Worm (Caenorhabditis elegans) whole organism, L2 larva: Measurements from ENCODE around the gene tam-1.

Experiments used
- ama-1 ChIP-seq: fragments of 150-350 bp; optimal IDR thresholded peaks from 2 replicates; lab custom pipeline; 2018; ENCODE audit warnings: inconsistent platforms
- lin-13 ChIP-seq: fragments of 150-350 bp; optimal IDR thresholded peaks from 2 replicates; lab custom pipeline; 2014; ENCODE audit warnings: missing biosample characterization, missing genetic modification reagents, missing genetic modification characterization
- lin-39 ChIP-seq: fragments of 150-350 bp; optimal IDR thresholded peaks from 2 replicates; lab custom pipeline; 2014; ENCODE audit warnings: missing biosample characterization, missing genetic modification reagents, missing genetic modification characterization
- lsy-2 ChIP-seq, 2 experiments: fragments of 150-350 bp in 1 of 2; sonication (generic microtip) in 1 of 2; optimal IDR thresholded peaks; 2 replicates each; lab custom pipeline; 2014 to 2017; ENCODE audit warnings: missing biosample characterization in 2 of 2, missing genetic modification characterization in 2 of 2
- mbf-1 ChIP-seq: sonication (generic microtip); optimal IDR thresholded peaks from 2 replicates; lab custom pipeline; 2017; ENCODE audit warnings: missing biosample characterization, missing genetic modification characterization
- nhr-12 ChIP-seq: fragments of 150-350 bp; optimal IDR thresholded peaks from 2 replicates; lab custom pipeline; 2014; ENCODE audit warnings: missing biosample characterization, missing genetic modification characterization
- nhr-6 ChIP-seq: fragments of 150-350 bp; optimal IDR thresholded peaks from 2 replicates; lab custom pipeline; 2014; ENCODE audit warnings: missing biosample characterization, missing genetic modification characterization
- nhr-77 ChIP-seq: fragments of 150-350 bp; optimal IDR thresholded peaks from 2 replicates; lab custom pipeline; 2014; ENCODE audit warnings: missing biosample characterization, missing genetic modification characterization
- unc-62 ChIP-seq: fragments of 150-350 bp; optimal IDR thresholded peaks from 2 replicates; lab custom pipeline; 2014; ENCODE audit warnings: missing biosample characterization, missing genetic modification reagents, missing genetic modification characterization
- zag-1 ChIP-seq: fragments of 150-350 bp; optimal IDR thresholded peaks from 2 replicates; lab custom pipeline; 2014; ENCODE audit warnings: missing biosample characterization, missing genetic modification characterization

DNA sequence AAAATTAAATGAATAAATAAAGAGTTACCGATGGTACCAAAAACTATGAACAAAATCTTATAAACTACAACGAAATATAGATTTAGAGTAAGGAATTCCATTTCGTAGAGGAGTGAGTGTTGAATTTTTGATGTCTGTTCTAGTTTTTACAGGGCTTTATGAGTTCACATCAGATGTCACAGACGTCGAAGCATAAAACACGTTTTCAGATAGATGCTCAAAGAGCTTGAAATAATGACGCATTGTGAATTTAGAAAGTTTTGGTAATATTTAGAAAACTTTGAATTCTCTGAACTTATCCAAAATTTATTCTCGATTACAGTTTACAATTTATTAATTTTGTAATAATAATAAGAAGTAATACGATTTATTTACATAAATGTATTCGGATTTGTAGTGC, 10.0 kb upstream of the tam-1 start, which contains the start of gene srsx-9:
- TF ChIP-seq mbf-1 (no peak), lin-13 (no peak), zag-1 (tag; lab: Kevin White, UChicago) (no peak), lin-39 (no peak), nhr-77 (tag; lab: Kevin White, UChicago) (no peak), nhr-6 (no peak), lsy-2 (tag; optimal IDR thresholded peaks at IDR 0.05; lab: Kevin White, UChicago) (no peak), unc-62 (no peak), nhr-12 (no peak), ama-1 (lab: Kevin White, UChicago) (no peak)
